Worm (Caenorhabditis elegans) whole organism, L3 larva: ENCODE results near the gene srh-80.

Experiments used
- R02D3.7 ChIP-seq: fragments of 150-350 bp; optimal IDR thresholded peaks from 2 replicates; lab custom pipeline; 2014; ENCODE audit warnings: missing biosample characterization, missing genetic modification characterization
- ZK546.5 ChIP-seq: sonication (generic microtip); optimal IDR thresholded peaks from 2 replicates; lab custom pipeline; 2017; ENCODE audit warnings: missing biosample characterization, missing genetic modification characterization
- aly-2 ChIP-seq: fragments of 150-350 bp; optimal IDR thresholded peaks from 2 replicates; lab custom pipeline; 2014; ENCODE audit warnings: missing biosample characterization, missing genetic modification characterization
- ama-1 ChIP-seq: fragments of 150-350 bp; optimal IDR thresholded peaks from 2 replicates; lab custom pipeline; 2018
- daf-12 ChIP-seq: fragments of 150-350 bp; optimal IDR thresholded peaks from 2 replicates; lab custom pipeline; 2014; ENCODE audit warnings: missing biosample characterization, missing genetic modification reagents, missing genetic modification characterization
- egl-27 ChIP-seq: sonication (generic microtip); optimal IDR thresholded peaks from 4 replicates; lab custom pipeline; 2017; ENCODE audit warnings: missing biosample characterization, missing genetic modification reagents, missing genetic modification characterization
- egl-5 ChIP-seq: fragments of 150-350 bp; optimal IDR thresholded peaks from 2 replicates; lab custom pipeline; 2017; ENCODE audit warnings: missing biosample characterization, missing genetic modification reagents, missing genetic modification characterization, inconsistent platforms
- elt-1 ChIP-seq: fragments of 150-350 bp; optimal IDR thresholded peaks from 2 replicates; lab custom pipeline; 2014; ENCODE audit warnings: missing biosample characterization, missing genetic modification characterization
- elt-2 ChIP-seq: sonication (generic microtip); optimal IDR thresholded peaks from 2 replicates; lab custom pipeline; 2016; ENCODE audit warnings: missing genetic modification reagents, mild to moderate bottlenecking, missing genetic modification characterization, missing compliant biosample characterization
- elt-3 ChIP-seq, 3 experiments: fragments of 150-350 bp in 1 of 3; sonication (generic microtip) in 2 of 3; optimal IDR thresholded peaks; 2 replicates in 2 of 3; 4 replicates in 1 of 3; lab custom pipeline; 2014 to 2017; ENCODE audit warnings: missing biosample characterization in 3 of 3, missing genetic modification characterization in 3 of 3
- fkh-10 ChIP-seq: sonication (generic microtip); optimal IDR thresholded peaks from 2 replicates; lab custom pipeline; 2017; ENCODE audit warnings: missing biosample characterization, missing genetic modification reagents, missing genetic modification characterization
- fkh-2 ChIP-seq: fragments of 150-350 bp; optimal IDR thresholded peaks from 2 replicates; lab custom pipeline; 2014; ENCODE audit warnings: missing biosample characterization, missing genetic modification reagents, missing genetic modification characterization
- fos-1 ChIP-seq: fragments of 150-350 bp; optimal IDR thresholded peaks from 2 replicates; lab custom pipeline; 2014; ENCODE audit warnings: missing biosample characterization, missing genetic modification characterization
- hmg-11 ChIP-seq: sonication (generic microtip); optimal IDR thresholded peaks from 2 replicates; lab custom pipeline; 2016; ENCODE audit warnings: missing genetic modification characterization, missing compliant biosample characterization
- lin-15B ChIP-seq: fragments of 150-350 bp; optimal IDR thresholded peaks from 2 replicates; lab custom pipeline; 2014; ENCODE audit warnings: missing biosample characterization, missing genetic modification characterization
- lin-39 ChIP-seq: fragments of 150-350 bp; optimal IDR thresholded peaks from 2 replicates; lab custom pipeline; 2018; ENCODE audit warnings: missing biosample characterization, missing genetic modification reagents, missing genetic modification characterization
- lsy-12 ChIP-seq: sonication (generic microtip); optimal IDR thresholded peaks from 2 replicates; lab custom pipeline; 2016; ENCODE audit warnings: mild to moderate bottlenecking, missing genetic modification characterization, missing compliant biosample characterization
- mdl-1 ChIP-seq: fragments of 150-350 bp; optimal IDR thresholded peaks from 2 replicates; lab custom pipeline; 2014; ENCODE audit warnings: missing biosample characterization, missing genetic modification characterization
- mml-1 ChIP-seq: fragments of 150-350 bp; sonication (generic microtip); optimal IDR thresholded peaks from 3 replicates; lab custom pipeline; 2014; ENCODE audit warnings: missing biosample characterization, missing genetic modification characterization
- nfya-1 ChIP-seq: sonication (generic microtip); optimal IDR thresholded peaks from 2 replicates; lab custom pipeline; 2017; ENCODE audit warnings: missing genetic modification characterization, mild to moderate bottlenecking, missing compliant biosample characterization, antibody characterized with exemption, moderate library complexity; ENCODE audit not compliant: insufficient read depth
- nhr-12 ChIP-seq: fragments of 150-350 bp; optimal IDR thresholded peaks from 2 replicates; lab custom pipeline; 2014; ENCODE audit warnings: missing biosample characterization, missing genetic modification characterization
- nhr-23 ChIP-seq: fragments of 150-350 bp; optimal IDR thresholded peaks from 2 replicates; lab custom pipeline; 2014; ENCODE audit warnings: missing biosample characterization, missing genetic modification reagents, missing genetic modification characterization
- nhr-237 ChIP-seq: fragments of 150-350 bp; optimal IDR thresholded peaks from 2 replicates; lab custom pipeline; 2014; ENCODE audit warnings: missing biosample characterization, missing genetic modification characterization
- nhr-25 ChIP-seq: sonication (generic microtip); optimal IDR thresholded peaks from 2 replicates; lab custom pipeline; 2017; ENCODE audit warnings: missing biosample characterization, missing genetic modification characterization
- nhr-43 ChIP-seq: sonication (generic microtip); optimal IDR thresholded peaks from 2 replicates; lab custom pipeline; 2016; ENCODE audit warnings: mild to moderate bottlenecking, missing genetic modification characterization, missing compliant biosample characterization; ENCODE audit not compliant: poor library complexity, severe bottlenecking
- nhr-67 ChIP-seq: fragments of 150-350 bp; optimal IDR thresholded peaks from 2 replicates; lab custom pipeline; 2014; ENCODE audit warnings: missing biosample characterization, missing genetic modification characterization
- nhr-77 ChIP-seq: fragments of 150-350 bp; optimal IDR thresholded peaks from 2 replicates; lab custom pipeline; 2014; ENCODE audit warnings: missing biosample characterization, missing genetic modification characterization
- pha-4 ChIP-seq: fragments of 150-350 bp; optimal IDR thresholded peaks from 2 replicates; lab custom pipeline; 2014; ENCODE audit warnings: missing biosample characterization, missing genetic modification reagents, missing genetic modification characterization
- pqm-1 ChIP-seq: fragments of 150-350 bp; optimal IDR thresholded peaks from 2 replicates; lab custom pipeline; 2017; ENCODE audit warnings: missing biosample characterization, missing genetic modification characterization, inconsistent platforms
- sea-2 ChIP-seq: fragments of 150-350 bp; sonication (generic microtip); optimal IDR thresholded peaks from 4 replicates; lab custom pipeline; 2014; ENCODE audit warnings: missing biosample characterization, missing genetic modification reagents, missing genetic modification characterization
- skn-1 ChIP-seq: fragments of 150-350 bp; optimal IDR thresholded peaks from 2 replicates; lab custom pipeline; 2014; ENCODE audit warnings: missing biosample characterization, missing genetic modification characterization
- snpc-4 ChIP-seq: fragments of 150-350 bp; optimal IDR thresholded peaks from 2 replicates; lab custom pipeline; 2014; ENCODE audit warnings: missing biosample characterization, missing genetic modification characterization
- unc-39 ChIP-seq: sonication (generic microtip); optimal IDR thresholded peaks from 4 replicates; lab custom pipeline; 2017; ENCODE audit warnings: missing biosample characterization, missing genetic modification characterization
- unc-62 ChIP-seq: fragments of 150-350 bp; sonication (generic microtip); optimal IDR thresholded peaks from 4 replicates; lab custom pipeline; 2014; ENCODE audit warnings: missing biosample characterization, missing genetic modification reagents, missing genetic modification characterization
- zag-1 ChIP-seq: fragments of 150-350 bp; optimal IDR thresholded peaks from 2 replicates; lab custom pipeline; 2014; ENCODE audit warnings: missing biosample characterization, missing genetic modification characterization
- ztf-11 ChIP-seq: fragments of 150-350 bp; optimal IDR thresholded peaks from 2 replicates; lab custom pipeline; 2014; ENCODE audit warnings: missing biosample characterization, missing genetic modification characterization
- ztf-4 ChIP-seq: fragments of 150-350 bp; optimal IDR thresholded peaks from 2 replicates; lab custom pipeline; 2014; ENCODE audit warnings: missing biosample characterization, missing genetic modification characterization

srh-80 gene

DNA sequence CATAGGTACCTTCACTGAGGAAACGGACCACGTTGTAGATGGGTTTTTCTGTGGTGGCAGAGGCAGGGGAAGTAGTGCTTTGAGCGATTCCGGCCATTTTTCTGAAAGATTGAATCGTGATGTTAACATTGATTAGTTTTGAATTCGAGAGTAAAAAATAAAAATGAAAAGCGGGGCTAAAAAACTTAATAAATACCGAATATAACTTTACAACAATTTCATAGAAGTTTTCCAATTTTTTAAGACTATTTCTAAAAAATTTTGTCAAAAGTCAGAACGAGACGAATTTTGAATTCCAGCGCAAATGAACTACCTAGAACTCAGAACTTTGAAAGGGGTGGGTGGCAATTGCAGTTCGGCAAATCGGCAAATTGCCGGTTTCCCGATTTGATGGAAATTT is 14.8 kb downstream of the srh-80 start, which contains the start of gene kin-33:
Gene kin-33, minus strand, starts transcription at position 101 of the 400 bp plus-strand sequence.
- TF ChIP-seq mdl-1 (no peak), unc-39 (tag; lab: Kevin White, UChicago) (no peak), nfya-1 (no peak), elt-1 (tag; lab: Kevin White, UChicago) (no peak), unc-62 (GFP tag; lab: Kevin White, UChicago) (no peak), ztf-11 (tag; lab: Kevin White, UChicago) (no peak), ztf-4 (no peak), pha-4 (tag; lab: Kevin White, UChicago) (no peak), nhr-25 (tag; lab: Kevin White, UChicago) (no peak), aly-2 (tag; lab: Kevin White, UChicago) (no peak), elt-3 (tag; optimal IDR thresholded peaks at IDR 0.05; lab: Kevin White, UChicago) (no peak), hmg-11 (tag; lab: Kevin White, UChicago) (no peak), R02D3.7 (tag; lab: Kevin White, UChicago) (no peak), zag-1 (no peak), ama-1 (lab: Kevin White, UChicago) (no peak), fos-1 (tag; lab: Kevin White, UChicago) (no peak), skn-1 (tag; lab: Kevin White, UChicago) (no peak), snpc-4 (no peak), egl-5 (tag; lab: Kevin White, UChicago) (no peak)

DNA sequence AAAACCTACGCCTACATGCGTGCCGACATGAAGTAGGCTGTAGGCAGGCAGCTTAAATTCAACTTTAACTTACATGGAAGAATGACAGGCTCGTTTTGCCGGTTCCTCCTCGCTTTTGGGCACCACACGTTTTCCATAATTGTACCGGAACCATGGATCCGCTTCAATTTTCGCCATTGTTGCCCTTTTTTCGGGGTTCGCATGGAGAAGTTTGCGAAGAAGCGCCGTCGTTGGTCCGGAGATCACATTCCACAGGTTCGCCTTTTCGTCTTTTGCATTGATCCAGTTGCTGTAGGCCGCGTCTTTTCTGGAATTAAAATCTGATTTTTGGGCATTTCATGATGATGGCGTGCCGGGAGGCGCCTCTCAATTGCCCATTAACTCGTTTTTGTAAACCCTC is 17.3 kb downstream of the srh-80 start:
- TF ChIP-seq lin-15B (no peak), unc-62 (GFP tag; lab: Kevin White, UChicago) (no peak), egl-5 (tag; lab: Kevin White, UChicago) (no peak), fkh-2 (no peak), sea-2 (GFP tag; lab: Kevin White, UChicago) (no peak), nhr-237 (no peak), daf-12 (no peak), mdl-1 (no peak), nhr-67 (no peak), zag-1 (no peak), elt-3 (tag; optimal IDR thresholded peaks at IDR 0.05; lab: Kevin White, UChicago) (no peak), aly-2 (tag; lab: Kevin White, UChicago) (no peak), elt-1 (tag; lab: Kevin White, UChicago) (no peak)

DNA sequence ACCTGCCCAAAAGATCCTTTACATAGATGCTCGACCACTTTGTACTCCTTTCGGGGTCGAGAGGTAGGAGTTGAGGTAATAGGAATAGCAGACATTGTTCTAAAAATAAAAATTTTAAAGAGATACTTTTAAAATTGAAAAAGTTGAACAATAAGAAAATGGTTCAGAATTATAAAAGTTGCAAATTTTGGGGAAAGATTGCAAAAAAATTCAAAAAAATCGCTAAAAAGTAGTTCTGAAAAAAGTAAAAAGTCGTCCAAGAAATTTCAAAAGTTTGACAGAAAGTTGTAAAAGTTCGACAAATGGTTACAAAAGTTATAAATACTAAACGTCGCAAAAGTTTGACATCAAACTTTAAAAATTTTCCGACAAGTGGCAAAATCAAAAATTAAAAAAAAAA is 18.4 kb downstream of the srh-80 start, which contains the start of gene R02C2.1:
Gene R02C2.1, minus strand, starts transcription at position 101 of the 400 bp plus-strand sequence.
- no peak for TF ChIP-seq nfya-1
- no peak for TF ChIP-seq nhr-43 (tag; lab: Kevin White, UChicago)
- TF ChIP-seq, all 47 proteins: peak for 0

DNA sequence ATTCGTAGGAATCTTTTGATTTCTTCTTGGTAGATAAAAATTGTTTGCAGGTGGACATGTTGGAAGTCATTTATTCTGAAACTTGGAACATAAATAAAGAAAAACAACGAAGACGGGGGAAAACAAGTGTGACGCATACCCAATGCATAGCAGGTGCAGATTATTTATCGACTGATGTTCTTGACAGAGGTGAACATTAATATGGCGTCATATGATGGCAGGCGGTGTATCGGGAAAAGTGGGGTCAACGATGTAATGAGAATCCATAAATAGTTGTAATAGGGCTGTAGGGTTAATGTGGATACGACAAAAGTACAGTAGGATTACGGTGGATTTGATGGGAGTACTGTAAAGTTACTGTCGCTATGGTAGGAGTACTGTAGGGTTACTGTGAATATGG is 20.6 kb downstream of the srh-80 start, which contains the start of gene txt-2:
Gene txt-2, minus strand, starts transcription at position 214 of the 400 bp plus-strand sequence.
- TF ChIP-seq nfya-1 (no peak), pha-4 (tag; lab: Kevin White, UChicago) (no peak), elt-1 (tag; lab: Kevin White, UChicago) (no peak), nhr-25 (tag; lab: Kevin White, UChicago) (no peak), ztf-4 (no peak), egl-27 (no peak), ZK546.5 (tag; lab: Kevin White, UChicago) (no peak), nhr-67 (no peak), unc-62 (GFP tag; lab: Kevin White, UChicago) (no peak), fkh-2 (no peak)

DNA sequence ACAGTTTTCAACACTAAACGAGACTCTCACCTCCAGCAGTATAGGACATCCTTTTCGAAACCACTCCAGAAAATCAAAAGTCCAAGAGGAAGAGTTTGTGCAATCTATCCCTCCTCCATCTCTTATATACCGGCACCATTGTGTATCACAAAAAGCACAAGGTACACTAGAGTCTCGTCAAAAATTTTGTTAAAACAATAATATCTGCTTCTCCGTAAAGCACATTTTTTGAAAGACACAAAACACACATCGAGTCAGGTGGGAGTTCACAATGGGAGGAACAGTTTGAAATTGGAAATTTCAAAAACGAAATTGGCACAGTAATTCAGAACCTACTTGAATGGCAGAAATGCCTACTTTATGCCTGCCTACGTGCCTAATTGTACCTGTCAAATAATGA is 22.8 kb downstream of the srh-80 start, which contains the start of gene R02C2.7:
Gene R02C2.7, minus strand, starts transcription at position 101 of the 400 bp plus-strand sequence.
- TF ChIP-seq elt-3 (tag; optimal IDR thresholded peaks at IDR 0.05; lab: Kevin White, UChicago) (no peak), lsy-12 (no peak), nhr-237 (no peak), ztf-11 (tag; lab: Kevin White, UChicago) (no peak), mml-1 (tag; lab: Kevin White, UChicago) (no peak), nhr-77 (tag; lab: Kevin White, UChicago) (no peak), daf-12 (no peak), nhr-12 (tag; lab: Kevin White, UChicago) (no peak), nhr-23 (tag; lab: Kevin White, UChicago) (no peak), snpc-4 (no peak), ZK546.5 (tag; lab: Kevin White, UChicago) (no peak), unc-62 (GFP tag; lab: Kevin White, UChicago) (no peak), pqm-1 (tag; lab: Kevin White, UChicago) (no peak), elt-2 (no peak), ztf-4 (no peak), egl-27 (no peak), nfya-1 (no peak), fkh-10 (GFP tag; lab: Kevin White, UChicago) (no peak), lin-39 (tag; lab: Kevin White, UChicago) (no peak)
